Fruit fly (Drosophila melanogaster) Kc167 (cell line): ENCODE data around the gene CG42399.

Experiments
- Myc ChIP-seq: fragments of >200 bp; optimal IDR thresholded peaks from 2 replicates; lab custom pipeline; 2017; ENCODE audit warnings: missing external identifiers
- Sin3A ChIP-seq: fragments of >200 bp; optimal IDR thresholded peaks from 2 replicates; lab custom pipeline; 2018; ENCODE audit warnings: missing external identifiers
- h ChIP-seq: fragments of >200 bp; optimal IDR thresholded peaks from 3 replicates; lab custom pipeline; 2018; ENCODE audit warnings: missing external identifiers
- insv ChIP-seq: fragments of >200 bp; optimal IDR thresholded peaks from 3 replicates; lab custom pipeline; 2018; ENCODE audit warnings: missing external identifiers
- psq ChIP-seq: fragments of >200 bp; optimal IDR thresholded peaks from 2 replicates; lab custom pipeline; 2017; ENCODE audit warnings: missing external identifiers
- ttk ChIP-seq: sonication (Bioruptor generic); optimal IDR thresholded peaks from 2 replicates; lab custom pipeline; 2017; ENCODE audit warnings: missing external identifiers

DNA sequence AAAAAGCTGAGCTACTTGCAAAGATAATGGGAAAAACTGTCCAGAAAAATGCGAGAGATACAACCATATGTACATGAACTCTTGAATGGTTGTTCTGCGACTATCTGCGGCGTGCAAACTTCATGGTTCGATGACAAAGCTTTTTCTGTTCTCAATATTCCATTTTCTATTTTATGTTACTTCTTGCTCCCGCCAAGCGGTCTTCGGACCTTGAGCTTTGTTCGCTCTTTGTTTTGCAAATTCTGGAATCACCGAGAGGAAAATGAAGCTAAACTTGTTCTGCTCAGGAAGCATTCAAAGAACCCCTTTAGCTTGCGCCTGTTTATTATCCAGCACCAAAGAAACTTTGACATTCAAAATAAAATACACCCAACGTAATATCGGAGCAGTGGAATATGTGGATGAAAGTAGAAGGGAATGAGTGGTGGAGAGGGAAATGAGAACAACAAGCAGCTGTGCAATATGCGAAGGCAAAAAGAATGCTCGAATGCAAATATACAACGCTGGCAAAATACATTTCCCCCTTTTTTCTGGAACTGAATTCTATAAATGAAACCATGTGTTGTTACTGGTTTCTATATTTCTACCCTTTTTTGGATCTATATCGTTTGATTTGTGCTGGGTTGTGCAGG lies 15.3 kb upstream of the CG42399 start:
- TF ChIP-seq insv (lab: Kevin White, UChicago) (no peak), psq (lab: Kevin White, UChicago) (no peak), h (lab: Kevin White, UChicago) (no peak), Myc (lab: Kevin White, UChicago) (no peak), Sin3A (lab: Kevin White, UChicago) (no peak), ttk (lab: Kevin White, UChicago) (no peak)
